Fruit fly (Drosophila melanogaster) whole organism, pupa: ENCODE measurements around the gene Mocs2B.

Source experiments
- CG10348 ChIP-seq: fragments of 200-800 bp; sonication (Bioruptor generic); IDR thresholded peaks from 2 replicates; pipeline ENCODE4 v1.3.6; 2022; ENCODE audit warnings: missing biosample characterization, missing genetic modification characterization
- CG12605 ChIP-seq: fragments of 200-800 bp; sonication (Bioruptor generic); IDR thresholded peaks from 2 replicates; pipeline ENCODE4 v1.3.6; 2022; ENCODE audit warnings: missing biosample characterization, missing genetic modification characterization
- CG13204 ChIP-seq: fragments of 200-800 bp; sonication (Bioruptor generic); optimal IDR thresholded peaks from 2 replicates; lab custom pipeline; 2018; ENCODE audit warnings: missing biosample characterization, mild to moderate bottlenecking, missing genetic modification characterization, moderate library complexity
- CG14655 ChIP-seq: fragments of 200-800 bp; sonication (Bioruptor generic); optimal IDR thresholded peaks from 3 replicates; lab custom pipeline; 2017; ENCODE audit warnings: mild to moderate bottlenecking, missing biosample characterization, missing genetic modification reagents, missing genetic modification characterization
- CG17806 ChIP-seq: fragments of 200-800 bp; sonication (Bioruptor generic); optimal IDR thresholded peaks from 2 replicates; lab custom pipeline; 2018; ENCODE audit warnings: missing biosample characterization, mild to moderate bottlenecking, missing genetic modification characterization, moderate library complexity
- CG32121 ChIP-seq: fragments of 200-800 bp; sonication (Bioruptor generic); IDR thresholded peaks from 2 replicates; pipeline ENCODE4 v1.3.6; 2022; ENCODE audit warnings: missing biosample characterization, missing genetic modification characterization
- CG34367 ChIP-seq: fragments of 200-800 bp; sonication (Bioruptor generic); optimal IDR thresholded peaks from 2 replicates; lab custom pipeline; 2018; ENCODE audit warnings: missing biosample characterization, mild to moderate bottlenecking, missing genetic modification characterization
- CG4496 ChIP-seq: fragments of 200-800 bp; sonication (Bioruptor generic); IDR thresholded peaks from 3 replicates; pipeline ENCODE4 v1.3.6; 2022; ENCODE audit warnings: missing biosample characterization, missing genetic modification characterization
- CG8159 ChIP-seq: fragments of 200-800 bp; sonication (Bioruptor generic); optimal IDR thresholded peaks from 3 replicates; lab custom pipeline; 2018; ENCODE audit warnings: missing biosample characterization, mild to moderate bottlenecking, missing genetic modification characterization, moderate library complexity
- CG8301 ChIP-seq: fragments of 200-800 bp; sonication (Bioruptor generic); optimal IDR thresholded peaks from 2 replicates; lab custom pipeline; 2018; ENCODE audit warnings: missing biosample characterization, mild to moderate bottlenecking, missing genetic modification characterization
- D1 ChIP-seq: fragments of 200-800 bp; sonication (Bioruptor generic); optimal IDR thresholded peaks from 2 replicates; lab custom pipeline; 2018; ENCODE audit warnings: missing biosample characterization, mild to moderate bottlenecking, missing genetic modification characterization, moderate library complexity
- EcR ChIP-seq: fragments of 200-800 bp; sonication (Bioruptor generic); optimal IDR thresholded peaks from 3 replicates; lab custom pipeline; 2019; ENCODE audit warnings: missing biosample characterization, missing genetic modification characterization, mild to moderate bottlenecking, moderate library complexity, missing genetic modification reagents
- Ets98B ChIP-seq: fragments of 200-800 bp; sonication (Bioruptor generic); IDR thresholded peaks from 2 replicates; pipeline ENCODE4 v1.3.6; 2022; ENCODE audit warnings: missing biosample characterization, missing genetic modification characterization
- Pif1A ChIP-seq: fragments of 200-800 bp; sonication (Bioruptor generic); optimal IDR thresholded peaks from 3 replicates; lab custom pipeline; 2016; ENCODE audit warnings: missing biosample characterization, missing genetic modification characterization
- Pif1B ChIP-seq: fragments of 200-800 bp; sonication (Bioruptor generic); optimal IDR thresholded peaks from 3 replicates; lab custom pipeline; 2016; ENCODE audit warnings: missing biosample characterization, missing genetic modification characterization
- Snoo ChIP-seq: fragments of 200-800 bp; sonication (Bioruptor generic); optimal IDR thresholded peaks from 3 replicates; lab custom pipeline; 2017; ENCODE audit warnings: missing biosample characterization, mild to moderate bottlenecking, missing genetic modification characterization, inconsistent platforms
- fd96Ca ChIP-seq: fragments of 200-800 bp; sonication (Bioruptor generic); IDR thresholded peaks from 3 replicates; pipeline ENCODE4 v1.3.6; 2022; ENCODE audit warnings: missing biosample characterization, missing genetic modification characterization
- gl ChIP-seq: fragments of 200-800 bp; sonication (Bioruptor generic); optimal IDR thresholded peaks from 2 replicates; lab custom pipeline; 2018; ENCODE audit warnings: missing biosample characterization, mild to moderate bottlenecking, missing genetic modification characterization
- rn ChIP-seq: fragments of 200-800 bp; sonication (Bioruptor generic); IDR thresholded peaks from 2 replicates; pipeline ENCODE4 v1.3.6; 2022; ENCODE audit warnings: missing biosample characterization, missing genetic modification characterization

Gene Mocs2B

DNA sequence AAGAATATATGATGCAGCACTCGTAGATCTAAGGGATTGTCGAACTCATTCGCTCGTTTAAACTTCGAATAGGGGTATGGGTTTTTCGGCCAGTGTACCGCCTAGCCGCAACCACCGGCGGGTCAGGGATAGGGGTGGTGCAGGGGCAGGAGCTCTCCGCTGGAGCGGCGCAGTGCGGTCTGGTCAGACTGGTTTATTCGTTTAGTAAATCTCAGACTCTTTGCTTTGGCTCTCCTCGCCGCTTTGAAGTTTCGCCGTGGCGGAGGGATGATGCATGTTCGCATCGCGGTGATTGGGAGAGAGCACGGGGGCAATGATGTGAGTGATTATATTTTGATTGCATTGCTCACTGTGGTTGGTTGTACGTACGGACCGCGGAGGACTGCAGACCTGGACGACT lies 44.8 kb downstream of the Mocs2B start, which contains the start of gene fd96Ca:
fd96Ca (plus strand) TSS at position 337 of the 400 bp plus-strand sequence.
- no peak for TF ChIP-seq fd96Ca
- peak; percentile 87 for TF ChIP-seq CG13204 (GFP tag; lab: Kevin White, UChicago)
- TF ChIP-seq CG4496 (GFP tag; lab: Robert Waterston, UW), result 0 out of 3 replicates have a peak, but pooled peaks have one; percentile 42
- TF ChIP-seq CG8301 (tag; lab: Kevin White, UChicago), result no peak
- TF ChIP-seq CG10348 (GFP tag; lab: Robert Waterston, UW), result no peak
- TF ChIP-seq, all 21 proteins: peak for 2

dm6 chr3R:25080446-25080845 lies 46.7 kb downstream of the Mocs2B start:
- TF ChIP-seq CG14655 (GFP tag; lab: Kevin White, UChicago) (no peak), CG32121 (GFP tag; lab: Robert Waterston, UW) (peak; percentile 46; the same call in 1 of the 2 replicates)

dm6 chr3R:25078665-25079064 lies 48.5 kb downstream of the Mocs2B start:
- no peak for TF ChIP-seq fd96Ca
- TF ChIP-seq EcR (GFP tag; lab: Kevin White, UChicago), result no peak
- no peak for TF ChIP-seq CG8159
- TF ChIP-seq CG12605 (GFP tag; lab: Robert Waterston, UW), result no peak
- TF ChIP-seq Snoo (tag; lab: Kevin White, UChicago), result no peak
- TF ChIP-seq CG32121 (GFP tag; lab: Robert Waterston, UW), result no peak
- no peak for TF ChIP-seq CG34367 (tag; lab: Kevin White, UChicago)
- TF ChIP-seq gl (tag; lab: Kevin White, UChicago), result no peak
- no peak for TF ChIP-seq CG4496 (GFP tag; lab: Robert Waterston, UW)
- TF ChIP-seq Ets98B (GFP tag; lab: Robert Waterston, UW), result no peak
- TF ChIP-seq CG13204 (GFP tag; lab: Kevin White, UChicago), result no peak

- TF ChIP-seq Ets98B (GFP tag; lab: Robert Waterston, UW), result no peak
- no peak for TF ChIP-seq CG14655 (GFP tag; lab: Kevin White, UChicago)
- no peak for TF ChIP-seq Pif1B (GFP tag; lab: Kevin White, UChicago)
- TF ChIP-seq rn (GFP tag; lab: Robert Waterston, UW), result no peak
- no peak for TF ChIP-seq Pif1A (GFP tag; lab: Kevin White, UChicago)
- TF ChIP-seq EcR (GFP tag; lab: Kevin White, UChicago), result no peak
- TF ChIP-seq D1 (tag; lab: Kevin White, UChicago), result no peak
- TF ChIP-seq CG8159, result no peak
- no peak for TF ChIP-seq CG12605 (GFP tag; lab: Robert Waterston, UW)
- TF ChIP-seq CG13204 (GFP tag; lab: Kevin White, UChicago), result no peak
- no peak for TF ChIP-seq CG10348 (GFP tag; lab: Robert Waterston, UW)
- no peak for TF ChIP-seq CG17806 (tag; lab: Kevin White, UChicago)
- no peak for TF ChIP-seq CG4496 (GFP tag; lab: Robert Waterston, UW)
- no peak for TF ChIP-seq Snoo (tag; lab: Kevin White, UChicago)
- no peak for TF ChIP-seq CG34367 (tag; lab: Kevin White, UChicago)
- TF ChIP-seq CG8301 (tag; lab: Kevin White, UChicago), result no peak
- no peak for TF ChIP-seq fd96Ca
Observed at dm6 chr3R:25077280-25077820, 49.8 kb downstream of the Mocs2B start.
